Fruit fly (Drosophila melanogaster) whole organism, wandering third instar larva: Measurements from ENCODE around the gene CG15283.

ENCODE experiments used
- Hnf4 ChIP-seq: fragments of 200-800 bp; sonication (Bioruptor generic); optimal IDR thresholded peaks from 2 replicates; lab custom pipeline; 2016; ENCODE audit warnings: missing biosample characterization, mild to moderate bottlenecking, missing genetic modification characterization
- OdsH ChIP-seq: fragments of 200-800 bp; sonication (Bioruptor generic); optimal IDR thresholded peaks from 2 replicates; lab custom pipeline; 2016; ENCODE audit warnings: missing biosample characterization, mild to moderate bottlenecking, missing genetic modification characterization
- usp ChIP-seq: fragments of >200 bp; optimal IDR thresholded peaks from 2 replicates; lab custom pipeline; 2017; ENCODE audit warnings: missing biosample characterization, missing genetic modification characterization

- TF ChIP-seq OdsH (GFP tag; lab: Kevin White, UChicago) (no peak), usp (GFP tag; lab: Kevin White, UChicago) (no peak), Hnf4 (no peak)
Observed at dm6 chr2L:14443667-14444285, 6.9 kb downstream of the CG15283 start.
